Worm (Caenorhabditis elegans): Measurements from ENCODE around the gene F10E7.5.

F10E7.5 gene

DNA sequence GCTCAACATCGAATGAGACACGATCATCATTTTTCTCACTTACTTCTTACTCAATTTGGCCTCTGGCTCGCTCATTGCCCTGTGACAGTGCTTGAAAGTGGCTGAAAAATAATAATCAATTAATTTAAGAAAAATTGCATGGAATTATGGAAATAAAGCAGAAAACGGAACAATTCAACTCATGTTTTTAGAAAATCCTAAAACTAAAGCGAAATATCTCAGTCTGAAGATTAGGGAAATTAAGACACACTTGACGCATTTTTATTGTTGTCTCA, 39.5 kb upstream of the F10E7.5 start, which contains the start of gene kars-1:
Gene kars-1 (minus strand): TSS at position 101 of the 275 bp plus-strand sequence.
- TF ChIP-seq nhr-25 (tag; optimal IDR thresholded peaks at IDR 0.05; ENCODE audit: borderline replicate concordance, insufficient read depth), result no peak
- no peak for TF ChIP-seq nhr-76 (tag; optimal IDR thresholded peaks at IDR 0.05)
- TF ChIP-seq lin-13 (GFP tag; optimal IDR thresholded peaks at IDR 0.05), result no peak
- no peak for TF ChIP-seq mxl-2 (GFP tag; conservative IDR thresholded peaks at IDR 0.05)
- no peak for TF ChIP-seq ceh-82 (tag; optimal IDR thresholded peaks at IDR 0.05)
- TF ChIP-seq F26F4.8 (GFP tag; conservative IDR thresholded peaks at IDR 0.05), result no peak
- TF ChIP-seq fkh-10 (GFP tag; optimal IDR thresholded peaks at IDR 0.05), result no peak
- no peak for TF ChIP-seq sdz-12 (GFP tag; optimal IDR thresholded peaks at IDR 0.05)
- no peak for TF ChIP-seq daf-12 (tag; optimal IDR thresholded peaks at IDR 0.05)
- no peak for TF ChIP-seq lim-7 (GFP tag; IDR thresholded peaks at IDR 0.05)
- TF ChIP-seq php-3 (GFP tag; IDR thresholded peaks at IDR 0.05), result no peak
- no peak for TF ChIP-seq mdt-29 (GFP tag; IDR thresholded peaks at IDR 0.05)
- no peak for TF ChIP-seq ztf-11 (tag; optimal IDR thresholded peaks at IDR 0.05)
- no peak for TF ChIP-seq Y48G9A.11 (GFP tag; IDR thresholded peaks at IDR 0.05)
- TF ChIP-seq lsy-2 (tag; optimal IDR thresholded peaks at IDR 0.05), result no peak
- no peak for TF ChIP-seq dve-1 (tag; optimal IDR thresholded peaks at IDR 0.05; ENCODE audit: insufficient read depth)

DNA sequence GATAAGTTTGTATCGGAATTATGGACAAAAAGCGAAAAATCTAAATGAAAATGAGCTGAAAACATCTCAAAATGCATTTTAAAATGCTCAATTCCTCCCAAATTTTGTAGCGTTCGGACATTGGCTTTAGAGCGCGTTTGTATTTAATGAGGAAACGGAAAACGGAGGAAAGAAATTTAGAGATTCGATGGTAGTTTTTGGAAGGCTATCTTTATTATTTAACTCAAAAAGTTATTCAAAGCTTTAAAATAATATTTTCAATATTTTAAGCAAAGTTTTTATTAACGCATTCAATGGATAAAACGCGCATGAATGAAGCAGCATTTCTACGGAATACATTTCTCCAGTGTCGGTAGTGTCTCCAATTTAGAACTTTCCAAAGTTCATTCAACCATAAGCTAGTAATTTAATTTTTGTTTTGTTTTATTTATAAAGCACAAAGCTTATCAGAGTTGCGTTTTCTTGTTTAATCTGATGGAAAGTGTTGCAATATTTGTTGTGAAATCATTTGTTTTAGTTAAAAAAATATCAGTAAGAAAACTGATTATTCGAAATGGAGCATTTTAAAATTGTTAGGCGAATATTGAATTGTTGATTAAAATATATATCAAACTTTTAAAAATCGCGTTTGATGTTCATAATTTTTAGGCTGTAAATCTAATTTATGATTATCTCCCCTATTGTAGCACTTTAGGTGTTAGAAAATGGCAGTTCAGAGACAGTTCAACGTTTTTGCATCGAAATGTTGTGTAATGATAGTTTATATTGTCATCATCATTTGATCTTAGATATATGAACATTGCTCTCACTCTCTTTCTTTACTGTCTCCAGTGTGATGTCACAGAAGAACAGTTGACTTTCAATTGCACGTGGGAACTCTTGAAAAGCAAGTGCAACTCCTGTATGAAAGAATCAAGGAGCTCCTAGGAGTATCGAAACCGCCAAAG, 38.9 kb upstream of the F10E7.5 start:
- peak; percentile 32 for TF ChIP-seq nhr-48 (tag; optimal IDR thresholded peaks at IDR 0.05)
- TF ChIP-seq Y48G9A.11 (GFP tag; IDR thresholded peaks at IDR 0.05), result no peak
- TF ChIP-seq daf-19 (GFP tag; conservative IDR thresholded peaks at IDR 0.05), result no peak
- TF ChIP-seq F26F4.8 (GFP tag; conservative IDR thresholded peaks at IDR 0.05), result no peak
- no peak for TF ChIP-seq Y5F2A.4 (GFP tag; optimal IDR thresholded peaks at IDR 0.05)
- TF ChIP-seq ces-1 (GFP tag; optimal IDR thresholded peaks at IDR 0.05), result no peak
- peak; percentile 77 for TF ChIP-seq mes-2 (tag; optimal IDR thresholded peaks at IDR 0.05; ENCODE audit: poor library complexity, severe bottlenecking)
- TF ChIP-seq F49E8.2 (tag; optimal IDR thresholded peaks at IDR 0.05; ENCODE audit: borderline replicate concordance), result no peak
- TF ChIP-seq T20F7.1 (GFP tag; optimal IDR thresholded peaks at IDR 0.05), result peak; percentile 72
- TF ChIP-seq egl-27 (tag; optimal IDR thresholded peaks at IDR 0.05), result no peak
- TF ChIP-seq ztf-7 (tag; optimal IDR thresholded peaks at IDR 0.05), result no peak
- no peak for TF ChIP-seq nhr-42 (GFP tag; IDR thresholded peaks at IDR 0.05)
- peak in 1 of 2 experiments; percentile 47 for TF ChIP-seq mdl-1 (tag; optimal IDR thresholded peaks at IDR 0.05)
- TF ChIP-seq pha-4 (GFP tag; IDR thresholded peaks at IDR 0.05), result no peak
- TF ChIP-seq pha-4 (tag; optimal IDR thresholded peaks at IDR 0.05), result peak; percentile 35
- TF ChIP-seq lir-3 (tag; optimal IDR thresholded peaks at IDR 0.05), result no peak
- TF ChIP-seq hlh-11 (tag; optimal IDR thresholded peaks at IDR 0.05), result peak; percentile 78
- no peak for TF ChIP-seq zfp-2 (tag; optimal IDR thresholded peaks at IDR 0.05)
- TF ChIP-seq dpl-1 (GFP tag; optimal IDR thresholded peaks at IDR 0.05), result peak; percentile 59
- peak; percentile 73 for TF ChIP-seq hlh-30 (tag; optimal IDR thresholded peaks at IDR 0.05; ENCODE audit: insufficient read depth)
- no peak for TF ChIP-seq tag-97 (GFP tag; IDR thresholded peaks at IDR 0.05)
- no peak for TF ChIP-seq lin-15B (tag; optimal IDR thresholded peaks at IDR 0.05)
- no peak for TF ChIP-seq F44E2.7 (GFP tag; IDR thresholded peaks at IDR 0.05)
- peak; percentile 98 for TF ChIP-seq nhr-11 (tag; optimal IDR thresholded peaks at IDR 0.05)
- peak; percentile 38 for TF ChIP-seq nhr-77 (tag; optimal IDR thresholded peaks at IDR 0.05)
- TF ChIP-seq D1046.2 (GFP tag; IDR thresholded peaks at IDR 0.05), result no peak
- no peak for TF ChIP-seq madf-9 (GFP tag; conservative IDR thresholded peaks at IDR 0.05)
- no peak for TF ChIP-seq ceh-44 (GFP tag; IDR thresholded peaks at IDR 0.05)
- peak; percentile 32; the same call in 1 of the 2 replicates for TF ChIP-seq vab-7 (GFP tag; IDR thresholded peaks at IDR 0.05)
- TF ChIP-seq daf-8 (GFP tag; IDR thresholded peaks at IDR 0.05), result no peak
- no peak for TF ChIP-seq mxl-2 (GFP tag; conservative IDR thresholded peaks at IDR 0.05)
- TF ChIP-seq set-16 (GFP tag; IDR thresholded peaks at IDR 0.05), result no peak
- no peak for TF ChIP-seq ceh-82 (tag; optimal IDR thresholded peaks at IDR 0.05)
- no peak for TF ChIP-seq cey-2 (tag; optimal IDR thresholded peaks at IDR 0.05; ENCODE audit: borderline replicate concordance, insufficient read depth)
- no peak for TF ChIP-seq nhr-6 (tag; optimal IDR thresholded peaks at IDR 0.05)
- no peak for TF ChIP-seq arid-1 (GFP tag; conservative IDR thresholded peaks at IDR 0.05)

Measured in whole organism, L4 larva.